Fruit fly (Drosophila melanogaster) whole organism, embryonic: ENCODE results near the gene CG33969.
A peak's percentile ranks its signal among the peaks of the same experiment; 100 is the strongest.

Experiments
- Abd-B ChIP-seq: fragments of 200-800 bp; sonication (Bioruptor generic); optimal IDR thresholded peaks from 2 replicates; lab custom pipeline; 2018; ENCODE audit warnings: missing biosample characterization, mild to moderate bottlenecking, missing genetic modification characterization, moderate library complexity
- Bdp1 ChIP-seq: fragments of 200-800 bp; sonication (Bioruptor generic); optimal IDR thresholded peaks from 3 replicates; lab custom pipeline; 2016; ENCODE audit warnings: missing biosample characterization, missing genetic modification characterization
- CG10209 ChIP-seq: fragments of 200-800 bp; sonication (Bioruptor generic); optimal IDR thresholded peaks from 3 replicates; lab custom pipeline; 2017; ENCODE audit warnings: missing biosample characterization, mild to moderate bottlenecking, missing genetic modification characterization, missing genetic modification reagents
- CG10979 ChIP-seq: fragments of 200-800 bp; sonication (Bioruptor generic); optimal IDR thresholded peaks from 2 replicates; lab custom pipeline; 2018; ENCODE audit warnings: missing biosample characterization, mild to moderate bottlenecking, missing genetic modification characterization, moderate library complexity
- CG12236 ChIP-seq: fragments of 200-800 bp; sonication (Bioruptor generic); optimal IDR thresholded peaks from 2 replicates; lab custom pipeline; 2016; ENCODE audit warnings: missing biosample characterization, missing genetic modification characterization
- CG12391 ChIP-seq: fragments of 200-800 bp; sonication (Bioruptor generic); optimal IDR thresholded peaks from 3 replicates; lab custom pipeline; 2018; ENCODE audit warnings: missing biosample characterization, mild to moderate bottlenecking, missing genetic modification characterization, moderate library complexity
- CG14710 ChIP-seq: fragments of 200-800 bp; sonication (Bioruptor generic); optimal IDR thresholded peaks from 3 replicates; lab custom pipeline; 2019; ENCODE audit warnings: missing biosample characterization, mild to moderate bottlenecking, missing genetic modification characterization, moderate library complexity
- CG15696 ChIP-seq: fragments of 200-800 bp; sonication (Bioruptor generic); optimal IDR thresholded peaks from 2 replicates; lab custom pipeline; 2019; ENCODE audit warnings: missing biosample characterization, mild to moderate bottlenecking, missing genetic modification characterization, moderate library complexity
- CG16863 ChIP-seq: fragments of 200-800 bp; sonication (Bioruptor generic); optimal IDR thresholded peaks from 3 replicates; lab custom pipeline; 2016; ENCODE audit warnings: missing biosample characterization, missing genetic modification characterization
- CG18262 ChIP-seq: fragments of 200-800 bp; optimal IDR thresholded peaks from 3 replicates; lab custom pipeline; 2019; ENCODE audit warnings: missing biosample characterization, mild to moderate bottlenecking, missing genetic modification characterization, moderate library complexity
- CG2129 ChIP-seq: fragments of 200-800 bp; sonication (Bioruptor generic); IDR thresholded peaks from 2 replicates; pipeline ENCODE4 v1.3.6; 2022; ENCODE audit warnings: missing biosample characterization, missing genetic modification characterization; ENCODE audit not compliant: partially characterized antibody
- CG2712 ChIP-seq: fragments of 200-800 bp; optimal IDR thresholded peaks from 3 replicates; lab custom pipeline; 2019; ENCODE audit warnings: missing biosample characterization, mild to moderate bottlenecking, missing genetic modification characterization, moderate library complexity
- CG32772 ChIP-seq: fragments of 200-800 bp; sonication (Bioruptor generic); IDR thresholded peaks from 2 replicates; pipeline ENCODE4 v1.3.6; 2022; ENCODE audit warnings: missing biosample characterization, missing genetic modification characterization
- CG34376 ChIP-seq: fragments of 200-800 bp; sonication (Bioruptor generic); optimal IDR thresholded peaks from 2 replicates; lab custom pipeline; 2018; ENCODE audit warnings: missing biosample characterization, mild to moderate bottlenecking, missing genetic modification characterization
- CG4820 ChIP-seq: fragments of 200-800 bp; sonication (Bioruptor generic); optimal IDR thresholded peaks from 3 replicates; lab custom pipeline; 2016; ENCODE audit warnings: missing biosample characterization, missing genetic modification characterization
- CG7271 ChIP-seq: fragments of 200-800 bp; sonication (Bioruptor generic); optimal IDR thresholded peaks from 2 replicates; lab custom pipeline; 2018; ENCODE audit warnings: missing biosample characterization, mild to moderate bottlenecking, missing genetic modification characterization, moderate library complexity
- CG8089 ChIP-seq: fragments of 200-800 bp; sonication (Bioruptor generic); optimal IDR thresholded peaks from 3 replicates; lab custom pipeline; 2016; ENCODE audit warnings: missing biosample characterization, missing genetic modification characterization
- CG9876 ChIP-seq: fragments of 200-800 bp; sonication (Bioruptor generic); optimal IDR thresholded peaks from 2 replicates; lab custom pipeline; 2016; ENCODE audit warnings: missing biosample characterization, missing genetic modification characterization
- Deaf1 ChIP-seq: fragments of 200-800 bp; optimal IDR thresholded peaks from 3 replicates; lab custom pipeline; 2019; ENCODE audit warnings: missing biosample characterization, mild to moderate bottlenecking, missing genetic modification characterization, moderate library complexity
- Dek ChIP-seq: fragments of 200-800 bp; sonication (Bioruptor generic); optimal IDR thresholded peaks from 3 replicates; lab custom pipeline; 2019; ENCODE audit warnings: missing biosample characterization, mild to moderate bottlenecking, missing genetic modification characterization, moderate library complexity
- Dfd ChIP-seq, 2 experiments: fragments of >200 bp; optimal IDR thresholded peaks; 2 replicates each; lab custom pipeline; 2017; ENCODE audit warnings: missing biosample characterization in 2 of 2, missing genetic modification characterization in 2 of 2
- Dp ChIP-seq: fragments of 200-800 bp; sonication (Bioruptor generic); optimal IDR thresholded peaks from 2 replicates; lab custom pipeline; 2018; ENCODE audit warnings: missing biosample characterization, mild to moderate bottlenecking, missing genetic modification characterization, moderate library complexity
- Elba2 ChIP-seq: fragments of 200-800 bp; sonication (Bioruptor generic); optimal IDR thresholded peaks from 3 replicates; lab custom pipeline; 2016; ENCODE audit warnings: missing biosample characterization, missing genetic modification characterization
- Fer3 ChIP-seq: fragments of 200-800 bp; sonication (Bioruptor generic); optimal IDR thresholded peaks from 2 replicates; lab custom pipeline; 2018; ENCODE audit warnings: missing biosample characterization, mild to moderate bottlenecking, missing genetic modification characterization, moderate library complexity
- Hr39 ChIP-seq: fragments of >200 bp; optimal IDR thresholded peaks from 2 replicates; lab custom pipeline; 2017
- MBD-R2 ChIP-seq: fragments of 200-800 bp; sonication (Bioruptor generic); IDR thresholded peaks from 2 replicates; pipeline ENCODE4 v1.3.6; 2022; ENCODE audit warnings: missing biosample characterization, missing genetic modification characterization
- Mrtf ChIP-seq: fragments of 200-800 bp; sonication (Bioruptor generic); IDR thresholded peaks from 3 replicates; pipeline ENCODE4 v1.3.6; 2022; ENCODE audit warnings: missing biosample characterization, missing genetic modification characterization
- NFAT ChIP-seq: fragments of 200-800 bp; sonication (Bioruptor generic); IDR thresholded peaks from 2 replicates; pipeline ENCODE4 v1.3.6; 2022; ENCODE audit warnings: missing biosample characterization, missing genetic modification characterization
- Ptx1 ChIP-seq: fragments of 200-800 bp; sonication (Bioruptor generic); IDR thresholded peaks from 2 replicates; pipeline ENCODE4 v1.3.6; 2022; ENCODE audit warnings: missing biosample characterization, missing genetic modification characterization
- Trl ChIP-seq, 3 experiments: fragments of >200 bp in 2 of 3; fragments of 200-800 bp in 1 of 3; sonication (Bioruptor generic) in 1 of 3; optimal IDR thresholded peaks; 2 replicates in 1 of 3; 3 replicates in 2 of 3; lab custom pipeline; 2016 to 2017; ENCODE audit warnings: missing biosample characterization in 1 of 3, missing genetic modification characterization in 1 of 3
- ab ChIP-seq: fragments of 200-800 bp; sonication (Bioruptor generic); optimal IDR thresholded peaks from 2 replicates; lab custom pipeline; 2016; ENCODE audit warnings: missing biosample characterization, missing genetic modification characterization
- ara ChIP-seq: fragments of 200-800 bp; sonication (Bioruptor generic); IDR thresholded peaks from 2 replicates; pipeline ENCODE4 v1.3.6; 2022; ENCODE audit warnings: missing biosample characterization, missing genetic modification characterization
- caup ChIP-seq: fragments of 200-800 bp; sonication (Bioruptor generic); optimal IDR thresholded peaks from 3 replicates; lab custom pipeline; 2017; ENCODE audit warnings: missing biosample characterization, mild to moderate bottlenecking, missing genetic modification characterization, moderate library complexity; ENCODE audit not compliant: severe bottlenecking
- chinmo ChIP-seq: fragments of 200-800 bp; sonication (Bioruptor generic); IDR thresholded peaks from 4 replicates; pipeline ENCODE4 v1.3.6; 2022; ENCODE audit warnings: missing biosample characterization, missing genetic modification characterization; ENCODE audit not compliant: partially characterized antibody
- croc ChIP-seq: fragments of 200-800 bp; sonication (Bioruptor generic); conservative IDR thresholded peaks from 3 replicates; pipeline ENCODE4 v1.3.6; 2022; ENCODE audit warnings: missing biosample characterization, missing genetic modification characterization
- dpn ChIP-seq, 2 experiments: fragments of 200-800 bp; sonication (Bioruptor generic); optimal IDR thresholded peaks; 3 replicates each; lab custom pipeline; 2016; ENCODE audit warnings: missing biosample characterization in 2 of 2, missing genetic modification characterization in 2 of 2
- esg ChIP-seq: fragments of 200-800 bp; sonication (Bioruptor generic); conservative IDR thresholded peaks from 2 replicates; pipeline ENCODE4 v1.3.6; 2022; ENCODE audit warnings: missing biosample characterization, missing genetic modification characterization
- ftz-f1 ChIP-seq: fragments of 200-800 bp; sonication (Bioruptor generic); optimal IDR thresholded peaks from 2 replicates; lab custom pipeline; 2016; ENCODE audit warnings: missing biosample characterization, missing genetic modification characterization
- h ChIP-seq: fragments of >200 bp; optimal IDR thresholded peaks from 2 replicates; lab custom pipeline; 2017
- hbn ChIP-seq: fragments of 200-800 bp; sonication (Bioruptor generic); IDR thresholded peaks from 2 replicates; pipeline ENCODE4 v1.3.6; 2022; ENCODE audit warnings: missing biosample characterization, missing genetic modification characterization; ENCODE audit not compliant: partially characterized antibody
- ken ChIP-seq: fragments of 200-800 bp; sonication (Bioruptor generic); IDR thresholded peaks from 3 replicates; pipeline ENCODE4 v1.3.6; 2022; ENCODE audit warnings: missing biosample characterization, missing genetic modification characterization
- kni ChIP-seq: fragments of 200-800 bp; sonication (Bioruptor generic); optimal IDR thresholded peaks from 3 replicates; lab custom pipeline; 2017; ENCODE audit warnings: mild to moderate bottlenecking, missing biosample characterization, missing genetic modification reagents, missing genetic modification characterization
- nmo ChIP-seq: fragments of 200-800 bp; sonication (Bioruptor generic); optimal IDR thresholded peaks from 2 replicates; lab custom pipeline; 2018; ENCODE audit warnings: missing biosample characterization, mild to moderate bottlenecking, missing genetic modification characterization, moderate library complexity
- oc ChIP-seq: fragments of 200-800 bp; sonication (Bioruptor generic); optimal IDR thresholded peaks from 2 replicates; lab custom pipeline; 2018; ENCODE audit warnings: missing biosample characterization, mild to moderate bottlenecking, missing genetic modification characterization, moderate library complexity
- org-1 ChIP-seq: fragments of 200-800 bp; sonication (Bioruptor generic); optimal IDR thresholded peaks from 2 replicates; lab custom pipeline; 2017; ENCODE audit warnings: missing biosample characterization, missing genetic modification characterization
- pb ChIP-seq: fragments of 200-800 bp; sonication (Bioruptor generic); optimal IDR thresholded peaks from 3 replicates; lab custom pipeline; 2016; ENCODE audit warnings: missing biosample characterization, missing genetic modification characterization
- pzg ChIP-seq: fragments of 200-800 bp; sonication (Bioruptor generic); optimal IDR thresholded peaks from 3 replicates; lab custom pipeline; 2018; ENCODE audit warnings: missing biosample characterization, mild to moderate bottlenecking, missing genetic modification characterization, moderate library complexity
- tll ChIP-seq, 2 experiments: fragments of 200-800 bp in 1 of 2; fragments of >200 bp in 1 of 2; sonication (Bioruptor generic) in 1 of 2; optimal IDR thresholded peaks; 2 replicates each; lab custom pipeline; 2017 to 2019; ENCODE audit warnings: missing biosample characterization in 2 of 2, missing genetic modification characterization in 2 of 2, mild to moderate bottlenecking in 1 of 2, moderate library complexity in 1 of 2
- trem ChIP-seq: fragments of 200-800 bp; optimal IDR thresholded peaks from 3 replicates; lab custom pipeline; 2019; ENCODE audit warnings: missing biosample characterization, mild to moderate bottlenecking, missing genetic modification characterization, moderate library complexity

Gene CG33969

dm6 chr3L:20402665-20403492 is 9.5 kb upstream of the CG33969 start (continued):
- TF ChIP-seq oc (tag; lab: Kevin White, UChicago) (no peak), CG7271 (peak; percentile 80), hbn (no peak), pzg (no peak), CG12391 (tag; lab: Kevin White, UChicago) (peak; percentile 60), CG8089 (GFP tag; lab: Kevin White, UChicago) (no peak), Abd-B (GFP tag; lab: Kevin White, UChicago) (no peak), tll (GFP tag; optimal IDR thresholded peaks at IDR 0.05; lab: Kevin White, UChicago) (peak in 1 of 2 experiments; percentile 46), esg (GFP tag; lab: Robert Waterston, UW) (0 out of 2 replicates have a peak, but pooled peaks have one; percentile 10), CG34376 (GFP tag; lab: Kevin White, UChicago) (no peak), ara (no peak), CG2712 (tag; lab: Kevin White, UChicago) (peak; percentile 77), CG32772 (GFP tag; lab: Robert Waterston, UW) (no peak), Deaf1 (tag; lab: Kevin White, UChicago) (no peak), ken (GFP tag; lab: Robert Waterston, UW) (0 out of 3 replicates have a peak, but pooled peaks have one; percentile 13), ab (no peak), CG10209 (GFP tag; lab: Kevin White, UChicago) (peak; percentile 40), nmo (GFP tag; lab: Kevin White, UChicago) (peak; percentile 44), CG2129 (GFP tag; lab: Robert Waterston, UW) (no peak), NFAT (GFP tag; lab: Robert Waterston, UW) (no peak), Elba2 (GFP tag; lab: Kevin White, UChicago) (peak; percentile 54), CG12236 (GFP tag; lab: Kevin White, UChicago) (peak; percentile 6), chinmo (GFP tag; lab: Robert Waterston, UW) (no peak), Mrtf (GFP tag; lab: Robert Waterston, UW) (no peak), Dp (GFP tag; lab: Kevin White, UChicago) (no peak), trem (tag; lab: Kevin White, UChicago) (peak; percentile 65), h (lab: Kevin White, UChicago) (no peak), CG14710 (peak; percentile 73), MBD-R2 (GFP tag; lab: Robert Waterston, UW) (no peak), CG15696 (tag; lab: Kevin White, UChicago) (peak; percentile 95), kni (GFP tag; lab: Kevin White, UChicago) (peak; percentile 79), CG10979 (tag; lab: Kevin White, UChicago) (peak; percentile 78), caup (GFP tag; lab: Kevin White, UChicago) (no peak), CG9876 (no peak), Dek (tag; lab: Kevin White, UChicago) (no peak), dpn (GFP tag; optimal IDR thresholded peaks at IDR 0.05; lab: Kevin White, UChicago) (peak in 1 of 2 experiments; percentile 5), org-1 (GFP tag; lab: Kevin White, UChicago) (no peak), Ptx1 (no peak), pb (no peak), ftz-f1 (no peak), Hr39 (lab: Kevin White, UChicago) (no peak), Bdp1 (GFP tag; lab: Kevin White, UChicago) (no peak), Dfd (GFP tag; optimal IDR thresholded peaks at IDR 0.05; lab: Kevin White, UChicago) (no peak), CG16863 (GFP tag; lab: Kevin White, UChicago) (no peak), Fer3 (tag; lab: Kevin White, UChicago) (no peak), CG4820 (GFP tag; lab: Kevin White, UChicago) (peak; percentile 30), croc (GFP tag; lab: Robert Waterston, UW) (no peak), Trl (optimal IDR thresholded peaks at IDR 0.05; lab: Kevin White, UChicago) (no peak), Trl (GFP tag; optimal IDR thresholded peaks at IDR 0.05; lab: Kevin White, UChicago) (peak; percentile 7), CG18262 (peak; percentile 72)
